Worm (Caenorhabditis elegans): ENCODE measurements around the gene C07A12.2.

The C07A12.2 gene

DNA sequence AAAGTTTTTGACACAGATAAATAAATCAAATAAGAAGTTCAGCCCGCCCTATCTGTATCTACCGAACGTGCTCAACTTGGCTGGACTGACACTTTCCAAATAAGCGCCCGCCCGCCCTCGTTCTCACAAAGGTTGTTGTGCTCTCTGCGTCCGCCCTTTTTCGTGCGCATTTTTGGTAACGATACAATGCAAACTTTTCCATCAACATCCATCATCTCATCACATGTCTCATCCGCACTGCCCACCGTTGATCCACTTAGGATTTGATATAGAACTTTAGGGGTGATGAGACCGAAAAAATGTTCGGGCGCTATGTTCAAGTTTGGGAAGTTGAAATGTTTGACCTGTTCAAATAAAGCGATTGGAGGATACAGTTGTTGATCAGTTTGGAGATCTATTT lies 40.9 kb downstream of the C07A12.2 start, which contains the start of gene C05E11.7:
Gene C05E11.7, minus strand, starts transcription at position 101 of the 400 bp plus-strand sequence.
- TF ChIP-seq ztf-1 (GFP tag; conservative IDR thresholded peaks at IDR 0.05) (no peak), ceh-16 (tag; optimal IDR thresholded peaks at IDR 0.05) (no peak), nhr-237 (tag; optimal IDR thresholded peaks at IDR 0.05) (no peak)

DNA sequence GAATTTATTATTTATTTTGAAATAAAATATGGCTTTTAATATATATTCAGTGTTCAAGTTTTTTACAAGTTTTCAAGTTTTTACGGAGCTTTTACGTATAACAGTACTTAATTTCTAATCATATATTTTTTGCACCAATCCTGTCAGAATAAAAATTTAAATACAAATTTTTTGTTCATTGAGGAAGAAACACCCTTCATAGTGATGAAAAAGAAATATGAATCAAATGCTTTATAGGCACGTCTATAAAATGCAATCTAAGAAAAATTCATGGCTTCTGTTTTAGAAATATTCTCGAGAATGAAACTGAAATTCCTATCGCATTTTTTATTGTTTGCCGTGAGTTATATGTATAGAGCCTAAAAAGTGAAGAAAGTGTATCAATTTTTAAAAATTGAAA lies 42.0 kb downstream of the C07A12.2 start, which contains the start of gene C05E11.2:
Gene C05E11.2, plus strand, starts transcription at position 301 of the 400 bp plus-strand sequence.
- no peak for TF ChIP-seq alr-1 (tag; optimal IDR thresholded peaks at IDR 0.05)
- TF ChIP-seq nhr-23 (tag; optimal IDR thresholded peaks at IDR 0.05), result no peak
- no peak for TF ChIP-seq skn-1 (tag; optimal IDR thresholded peaks at IDR 0.05)

ce11 chrX:4587934-4588333 lies 43.3 kb downstream of the C07A12.2 start:
- TF ChIP-seq C34F6.9 (tag; optimal IDR thresholded peaks at IDR 0.05), result peak; percentile 63
- no peak for TF ChIP-seq ama-1 (optimal IDR thresholded peaks at IDR 0.05)
- no peak for TF ChIP-seq alr-1 (tag; optimal IDR thresholded peaks at IDR 0.05)
- TF ChIP-seq sem-4 (tag; optimal IDR thresholded peaks at IDR 0.05), result peak; percentile 35
- TF ChIP-seq mab-5 (tag; optimal IDR thresholded peaks at IDR 0.05), result no peak
- peak; percentile 6 for TF ChIP-seq zag-1 (tag; optimal IDR thresholded peaks at IDR 0.05)
- TF ChIP-seq elt-3 (tag; optimal IDR thresholded peaks at IDR 0.05), result no peak
- TF ChIP-seq ceh-16 (tag; optimal IDR thresholded peaks at IDR 0.05), result no peak
- no peak for TF ChIP-seq ztf-11 (tag; optimal IDR thresholded peaks at IDR 0.05)
- TF ChIP-seq nhr-23 (tag; optimal IDR thresholded peaks at IDR 0.05), result no peak
- no peak for TF ChIP-seq mdl-1 (tag; optimal IDR thresholded peaks at IDR 0.05)
- TF ChIP-seq ztf-1 (GFP tag; conservative IDR thresholded peaks at IDR 0.05), result no peak
- TF ChIP-seq lin-11 (tag; optimal IDR thresholded peaks at IDR 0.05), result no peak
- TF ChIP-seq mbf-1 (tag; optimal IDR thresholded peaks at IDR 0.05), result no peak
- TF ChIP-seq crh-2 (tag; optimal IDR thresholded peaks at IDR 0.05), result peak; percentile 53
- TF ChIP-seq nhr-237 (tag; optimal IDR thresholded peaks at IDR 0.05), result no peak
- TF ChIP-seq nhr-129 (tag; optimal IDR thresholded peaks at IDR 0.05), result peak; percentile 44
- no peak for TF ChIP-seq egl-27 (tag; optimal IDR thresholded peaks at IDR 0.05)
- no peak for TF ChIP-seq fos-1 (tag; optimal IDR thresholded peaks at IDR 0.05)
- TF ChIP-seq unc-62 (GFP tag; optimal IDR thresholded peaks at IDR 0.05), result no peak
- no peak for TF ChIP-seq nhr-25 (tag; optimal IDR thresholded peaks at IDR 0.05)
- TF ChIP-seq aly-2 (tag; optimal IDR thresholded peaks at IDR 0.05), result no peak
- TF ChIP-seq sma-9 (GFP tag; optimal IDR thresholded peaks at IDR 0.05), result peak; percentile 25
- TF ChIP-seq sma-9 (tag; optimal IDR thresholded peaks at IDR 0.05), result no peak
- TF ChIP-seq ceh-82 (tag; optimal IDR thresholded peaks at IDR 0.05), result no peak
- TF ChIP-seq nhr-77 (tag; optimal IDR thresholded peaks at IDR 0.05), result no peak
- TF ChIP-seq elt-1 (tag; optimal IDR thresholded peaks at IDR 0.05), result no peak
- no peak for TF ChIP-seq nhr-11 (tag; optimal IDR thresholded peaks at IDR 0.05)
- peak; percentile 30 for TF ChIP-seq sma-3 (GFP tag; optimal IDR thresholded peaks at IDR 0.05)
- TF ChIP-seq unc-39 (tag; optimal IDR thresholded peaks at IDR 0.05), result no peak
- TF ChIP-seq R02D3.7 (tag; optimal IDR thresholded peaks at IDR 0.05), result no peak
- TF ChIP-seq ZK546.5 (tag; optimal IDR thresholded peaks at IDR 0.05), result no peak
- TF ChIP-seq skn-1 (tag; optimal IDR thresholded peaks at IDR 0.05), result no peak
- no peak for TF ChIP-seq Y55F3AM.14 (GFP tag; optimal IDR thresholded peaks at IDR 0.05)
- TF ChIP-seq lin-13 (GFP tag; optimal IDR thresholded peaks at IDR 0.05), result peak; percentile 12
- TF ChIP-seq nhr-10 (tag; optimal IDR thresholded peaks at IDR 0.05), result no peak
- TF ChIP-seq F13H6.1 (tag; optimal IDR thresholded peaks at IDR 0.05), result peak; percentile 8
- TF ChIP-seq lsy-2 (tag; optimal IDR thresholded peaks at IDR 0.05), result peak in 1 of 2 experiments; percentile 60
- peak; percentile 67 for TF ChIP-seq unc-55 (GFP tag; optimal IDR thresholded peaks at IDR 0.05)
- TF ChIP-seq nhr-12 (tag; optimal IDR thresholded peaks at IDR 0.05), result no peak
- peak; percentile 25 for TF ChIP-seq nhr-21 (tag; optimal IDR thresholded peaks at IDR 0.05)
- TF ChIP-seq snpc-4 (tag; optimal IDR thresholded peaks at IDR 0.05), result no peak
- no peak for TF ChIP-seq blmp-1 (tag; optimal IDR thresholded peaks at IDR 0.05; ENCODE audit: insufficient read depth)
- TF ChIP-seq nhr-6 (tag; optimal IDR thresholded peaks at IDR 0.05), result no peak
- no peak for TF ChIP-seq lin-39 (tag; optimal IDR thresholded peaks at IDR 0.05)
- no peak for TF ChIP-seq ztf-4 (tag; optimal IDR thresholded peaks at IDR 0.05)
- TF ChIP-seq dmd-4 (tag; optimal IDR thresholded peaks at IDR 0.05), result no peak
- TF ChIP-seq gmeb-1 (tag; optimal IDR thresholded peaks at IDR 0.05), result no peak
- TF ChIP-seq peb-1 (tag; optimal IDR thresholded peaks at IDR 0.05), result no peak
